ENCODE assay signal across 4 worm cellular contexts in the genomic region with DNA sequence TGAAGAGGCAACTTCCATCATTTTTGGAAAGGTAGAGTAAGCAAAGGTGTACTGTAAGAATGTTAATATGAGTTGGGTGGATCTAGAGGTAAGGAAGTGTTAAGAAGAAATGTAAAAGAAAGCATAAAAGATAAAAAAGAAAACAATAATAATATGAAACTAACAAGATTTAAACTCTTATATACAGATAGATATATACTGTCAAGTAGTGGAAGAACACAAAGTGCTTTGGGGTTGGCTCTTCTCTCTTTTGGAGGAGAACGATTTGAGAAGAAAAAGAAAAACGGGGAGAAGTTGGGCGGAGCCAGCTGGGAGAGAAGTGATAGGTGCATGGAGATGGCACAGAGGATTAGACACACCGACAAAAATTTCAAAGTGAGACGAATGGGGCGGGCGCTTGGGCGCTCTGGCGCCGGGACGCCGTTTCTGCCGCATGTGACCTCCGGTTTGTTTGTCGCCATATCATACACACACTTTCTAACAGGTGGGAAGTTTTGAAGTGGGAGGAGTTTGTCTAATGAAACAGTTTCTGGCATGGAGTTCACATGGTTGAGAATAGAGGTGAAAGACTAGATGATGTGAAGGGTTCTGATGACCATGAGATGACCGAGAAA.
TF ChIP-seq lines count a peak whose summit lies in the region.

Gene T19H5.4, minus strand, starts transcription at position 51 of the 614 bp plus-strand sequence.

TF ChIP-seq in whole organism, L1 larva, 84 proteins besides CTCF, POLR2A, EP300 and RAD21 (continued from another document and continues in another):
- TF ChIP-seq C16A3.4 (tag; optimal IDR thresholded peaks at IDR 0.05; lab: Kevin White, UChicago) (peak; percentile 37), efl-3 (GFP tag; optimal IDR thresholded peaks at IDR 0.05; lab: Kevin White, UChicago) (no peak), fkh-8 (tag; optimal IDR thresholded peaks at IDR 0.05; lab: Kevin White, UChicago) (no peak), sptf-1 (tag; optimal IDR thresholded peaks at IDR 0.05; lab: Kevin White, UChicago) (no peak), ceh-82 (tag; optimal IDR thresholded peaks at IDR 0.05; lab: Kevin White, UChicago) (peak; percentile 3 to 16 (median 12)), sup-37 (GFP tag; optimal IDR thresholded peaks at IDR 0.05; lab: Kevin White, UChicago) (no peak), nhr-19 (GFP tag; conservative IDR thresholded peaks at IDR 0.05; lab: Robert Waterston, UW) (peak; percentile 61), nhr-20 (tag; optimal IDR thresholded peaks at IDR 0.05; lab: Kevin White, UChicago) (peak; percentile 85), efl-1 (optimal IDR thresholded peaks at IDR 0.05; lab: Kevin White, UChicago) (peak; percentile 8 to 11), efl-1 (GFP tag; optimal IDR thresholded peaks at IDR 0.05 in 1 of 2; lab: Kevin White, UChicago) (peak in 1 of 2 experiments; percentile 90), grh-1 (GFP tag; IDR thresholded peaks at IDR 0.05; lab: Robert Waterston, UW) (peak; percentile 40; the same call in 1 of the 2 replicates), swsn-7 (tag; optimal IDR thresholded peaks at IDR 0.05; lab: Kevin White, UChicago) (peak; percentile 26), snu-23 (GFP tag; optimal IDR thresholded peaks at IDR 0.05; lab: Kevin White, UChicago) (peak; percentile 66), ceh-8 (GFP tag; optimal IDR thresholded peaks at IDR 0.05; lab: Kevin White, UChicago) (no peak), unc-130 (tag; optimal IDR thresholded peaks at IDR 0.05; lab: Kevin White, UChicago) (no peak), pqm-1 (tag; optimal IDR thresholded peaks at IDR 0.05; lab: Kevin White, UChicago) (no peak), F16B12.6 (tag; optimal IDR thresholded peaks at IDR 0.05; lab: Kevin White, UChicago) (no peak), irx-1 (tag; optimal IDR thresholded peaks at IDR 0.05; lab: Kevin White, UChicago) (no peak), mef-2 (tag; optimal IDR thresholded peaks at IDR 0.05; lab: Kevin White, UChicago) (no peak), lin-39 (tag; optimal IDR thresholded peaks at IDR 0.05; lab: Kevin White, UChicago) (no peak), ceh-88 (GFP tag; IDR thresholded peaks at IDR 0.05; lab: Robert Waterston, UW) (no peak), nhr-71 (tag; optimal IDR thresholded peaks at IDR 0.05; lab: Kevin White, UChicago) (peak; percentile 81), ets-5 (GFP tag; IDR thresholded peaks at IDR 0.05; lab: Robert Waterston, UW) (no peak), unc-30 (tag; optimal IDR thresholded peaks at IDR 0.05; lab: Kevin White, UChicago) (no peak), lin-35 (GFP tag; optimal IDR thresholded peaks at IDR 0.05; lab: Kevin White, UChicago) (peak; percentile 15 to 61), zag-1 (tag; optimal IDR thresholded peaks at IDR 0.05; lab: Kevin White, UChicago) (no peak), mep-1 (tag; optimal IDR thresholded peaks at IDR 0.05; lab: Kevin White, UChicago) (no peak), C04F5.9 (tag; optimal IDR thresholded peaks at IDR 0.05; lab: Kevin White, UChicago) (no peak), dsc-1 (tag; optimal IDR thresholded peaks at IDR 0.05; lab: Kevin White, UChicago) (no peak), pag-3 (tag; optimal IDR thresholded peaks at IDR 0.05; lab: Kevin White, UChicago; ENCODE audit: borderline replicate concordance, insufficient read depth) (no peak), alr-1 (tag; optimal IDR thresholded peaks at IDR 0.05; lab: Kevin White, UChicago; ENCODE audit: borderline replicate concordance) (no peak)

TF ChIP-seq in whole organism, L2 larva, 48 proteins besides CTCF, POLR2A, EP300 and RAD21 (continued from another document):
- TF ChIP-seq lin-11 (tag; optimal IDR thresholded peaks at IDR 0.05; lab: Kevin White, UChicago) (peak; percentile 29), sma-9 (GFP tag; optimal IDR thresholded peaks at IDR 0.05; lab: Kevin White, UChicago) (peak; percentile 93), sma-9 (tag; optimal IDR thresholded peaks at IDR 0.05; lab: Kevin White, UChicago) (no peak), blmp-1 (tag; optimal IDR thresholded peaks at IDR 0.05; lab: Kevin White, UChicago; ENCODE audit: insufficient read depth) (peak; percentile 53), lsy-2 (tag; optimal IDR thresholded peaks at IDR 0.05; lab: Kevin White, UChicago) (peak in 1 of 2 experiments; percentile 30), ztf-1 (GFP tag; conservative IDR thresholded peaks at IDR 0.05; lab: Robert Waterston, UW) (no peak), nhr-6 (tag; optimal IDR thresholded peaks at IDR 0.05; lab: Kevin White, UChicago) (no peak), Y55F3AM.14 (GFP tag; optimal IDR thresholded peaks at IDR 0.05; lab: Kevin White, UChicago) (peak; percentile 6), sma-3 (GFP tag; optimal IDR thresholded peaks at IDR 0.05; lab: Kevin White, UChicago) (peak; percentile 61), snpc-4 (tag; optimal IDR thresholded peaks at IDR 0.05; lab: Kevin White, UChicago) (no peak)

TF ChIP-seq in whole organism, L4 larva, 104 proteins besides CTCF, POLR2A, EP300 and RAD21 (continued from another document and continues in another):
- TF ChIP-seq mxl-2 (GFP tag; conservative IDR thresholded peaks at IDR 0.05; lab: Robert Waterston, UW): no peak
- peak; percentile 68 for TF ChIP-seq set-16 (GFP tag; IDR thresholded peaks at IDR 0.05; lab: Robert Waterston, UW)
- TF ChIP-seq duxl-1 (tag; optimal IDR thresholded peaks at IDR 0.05; lab: Kevin White, UChicago; ENCODE audit: poor library complexity): peak; percentile 24
- peak; percentile 65; the same call in 1 of the 2 replicates for TF ChIP-seq ceh-20 (GFP tag; IDR thresholded peaks at IDR 0.05; lab: Robert Waterston, UW)
- peak; percentile 67 for TF ChIP-seq mep-1 (tag; optimal IDR thresholded peaks at IDR 0.05; lab: Kevin White, UChicago)
- TF ChIP-seq snpc-1.2 (GFP tag; IDR thresholded peaks at IDR 0.05; lab: Robert Waterston, UW): no peak
- peak; percentile 96 for TF ChIP-seq dmd-6 (GFP tag; IDR thresholded peaks at IDR 0.05; lab: Robert Waterston, UW)
- TF ChIP-seq hif-1 (tag; optimal IDR thresholded peaks at IDR 0.05; lab: Kevin White, UChicago): peak in 1 of 2 experiments; percentile 64
- TF ChIP-seq madf-9 (GFP tag; conservative IDR thresholded peaks at IDR 0.05; lab: Robert Waterston, UW): peak; percentile 38; the same call in 1 of the 2 replicates
- TF ChIP-seq hlh-30 (tag; optimal IDR thresholded peaks at IDR 0.05; lab: Kevin White, UChicago; ENCODE audit: insufficient read depth): peak; percentile 92
- no peak for TF ChIP-seq Y48G9A.11 (GFP tag; IDR thresholded peaks at IDR 0.05; lab: Robert Waterston, UW)
- no peak for TF ChIP-seq ztf-11 (tag; optimal IDR thresholded peaks at IDR 0.05; lab: Kevin White, UChicago)
- TF ChIP-seq gei-8 (GFP tag; optimal IDR thresholded peaks at IDR 0.05; lab: Kevin White, UChicago): peak; percentile 42
- TF ChIP-seq aha-1 (tag; lab: Kevin White, UChicago): peak; percentile 79
- TF ChIP-seq lin-39 (tag; optimal IDR thresholded peaks at IDR 0.05; lab: Kevin White, UChicago): no peak
- no peak for TF ChIP-seq F10B5.3 (tag; optimal IDR thresholded peaks at IDR 0.05; lab: Kevin White, UChicago)
- TF ChIP-seq mdl-1 (tag; optimal IDR thresholded peaks at IDR 0.05; lab: Kevin White, UChicago): peak in 1 of 2 experiments; percentile 78
- no peak for TF ChIP-seq daf-12 (tag; optimal IDR thresholded peaks at IDR 0.05; lab: Kevin White, UChicago)
- no peak for TF ChIP-seq snpc-4 (tag; optimal IDR thresholded peaks at IDR 0.05; lab: Kevin White, UChicago)
- TF ChIP-seq nhr-76 (tag; optimal IDR thresholded peaks at IDR 0.05; lab: Kevin White, UChicago): no peak
- TF ChIP-seq F26F4.8 (GFP tag; conservative IDR thresholded peaks at IDR 0.05; lab: Robert Waterston, UW): no peak
- peak in 1 of 2 experiments; percentile 4 for TF ChIP-seq daf-16 (GFP tag; optimal IDR thresholded peaks at IDR 0.05; lab: Kevin White, UChicago)
- TF ChIP-seq daf-16 (tag; optimal IDR thresholded peaks at IDR 0.05; lab: Kevin White, UChicago): peak; percentile 66
- no peak for TF ChIP-seq cey-2 (tag; optimal IDR thresholded peaks at IDR 0.05; lab: Kevin White, UChicago; ENCODE audit: borderline replicate concordance, insufficient read depth)
- peak; percentile 96 for TF ChIP-seq mxl-3 (GFP tag; optimal IDR thresholded peaks at IDR 0.05; lab: Kevin White, UChicago)
- no peak for TF ChIP-seq lin-38 (GFP tag; IDR thresholded peaks at IDR 0.05; lab: Robert Waterston, UW)
- TF ChIP-seq D1046.2 (GFP tag; IDR thresholded peaks at IDR 0.05; lab: Robert Waterston, UW): no peak
- TF ChIP-seq lin-1 (GFP tag; IDR thresholded peaks at IDR 0.05; lab: Robert Waterston, UW): peak; percentile 64; the same call in 1 of the 2 replicates
- peak; percentile 78 for TF ChIP-seq nhr-28 (tag; optimal IDR thresholded peaks at IDR 0.05; lab: Kevin White, UChicago)
- no peak for TF ChIP-seq ama-1 (optimal IDR thresholded peaks at IDR 0.05; lab: Kevin White, UChicago)
- no peak for TF ChIP-seq nhr-111 (GFP tag; optimal IDR thresholded peaks at IDR 0.05; lab: Kevin White, UChicago)
- no peak for TF ChIP-seq tag-97 (GFP tag; IDR thresholded peaks at IDR 0.05; lab: Robert Waterston, UW)
- TF ChIP-seq pqm-1 (tag; optimal IDR thresholded peaks at IDR 0.05; lab: Kevin White, UChicago): peak; percentile 41
- TF ChIP-seq ctbp-1 (GFP tag; IDR thresholded peaks at IDR 0.05; lab: Robert Waterston, UW): peak; percentile 52; the same call in 1 of the 2 replicates
- TF ChIP-seq zfp-3 (GFP tag; conservative IDR thresholded peaks at IDR 0.05; lab: Robert Waterston, UW): peak; percentile 44; the same call in 1 of the 2 replicates
- TF ChIP-seq F44E2.7 (GFP tag; IDR thresholded peaks at IDR 0.05; lab: Robert Waterston, UW): no peak
- peak; percentile 46; the same call in 1 of the 2 replicates for TF ChIP-seq tra-1 (GFP tag; IDR thresholded peaks at IDR 0.05; lab: Robert Waterston, UW)
- 0 out of 2 replicates have a peak, but pooled peaks have one; percentile 37 for TF ChIP-seq vab-7 (GFP tag; IDR thresholded peaks at IDR 0.05; lab: Robert Waterston, UW)
- TF ChIP-seq dmd-9 (GFP tag; IDR thresholded peaks at IDR 0.05; lab: Robert Waterston, UW): no peak
- no peak for TF ChIP-seq nhr-25 (tag; optimal IDR thresholded peaks at IDR 0.05; lab: Kevin White, UChicago; ENCODE audit: borderline replicate concordance, insufficient read depth)
- peak in 1 of 2 experiments; percentile 3 for TF ChIP-seq lsy-2 (tag; optimal IDR thresholded peaks at IDR 0.05; lab: Kevin White, UChicago)

TF ChIP-seq in whole organism, young adult, 124 proteins besides CTCF, POLR2A, EP300 and RAD21 (continued from another document):
- TF ChIP-seq hrde-1 (tag; optimal IDR thresholded peaks at IDR 0.05; lab: Kevin White, UChicago; ENCODE audit: borderline replicate concordance) (no peak), ZK185.1 (tag; optimal IDR thresholded peaks at IDR 0.05; lab: Kevin White, UChicago; ENCODE audit: poor library complexity, severe bottlenecking) (peak; percentile 32), hmg-1.2 (GFP tag; IDR thresholded peaks at IDR 0.05; lab: Robert Waterston, UW) (peak; percentile 53; the same call in 1 of the 2 replicates), K12H6.12 (tag; optimal IDR thresholded peaks at IDR 0.05; lab: Kevin White, UChicago) (peak; percentile 41), ets-4 (GFP tag; optimal IDR thresholded peaks at IDR 0.05; lab: Kevin White, UChicago) (peak; percentile 91), dox-1 (GFP tag; IDR thresholded peaks at IDR 0.05; lab: Robert Waterston, UW) (peak; percentile 44; the same call in 1 of the 2 replicates), snpc-4 (GFP tag; optimal IDR thresholded peaks at IDR 0.05; lab: Kevin White, UChicago) (no peak), snpc-4 (tag; optimal IDR thresholded peaks at IDR 0.05; lab: Kevin White, UChicago) (peak in 1 of 4 experiments; percentile 12), nhr-80 (tag; optimal IDR thresholded peaks at IDR 0.05; lab: Kevin White, UChicago) (peak; percentile 90), attf-5 (GFP tag; optimal IDR thresholded peaks at IDR 0.05; lab: Kevin White, UChicago) (peak; percentile 82), F22D6.2 (tag; optimal IDR thresholded peaks at IDR 0.05; lab: Kevin White, UChicago) (peak; percentile 20), lin-54 (GFP tag; optimal IDR thresholded peaks at IDR 0.05; lab: Kevin White, UChicago) (peak; percentile 40)
